Worm (Caenorhabditis elegans) whole organism, late embryonic: ENCODE data around the gene ogr-2.

Experiments used
- C08G9.2 ChIP-seq: sonication (generic microtip); optimal IDR thresholded peaks from 2 replicates; lab custom pipeline; 2016; ENCODE audit warnings: mild to moderate bottlenecking, missing genetic modification characterization, moderate library complexity, missing compliant biosample characterization
- T23F11.4 ChIP-seq: fragments of 200-800 bp; sonication (Bioruptor generic); optimal IDR thresholded peaks from 2 replicates; lab custom pipeline; 2018; ENCODE audit warnings: mild to moderate bottlenecking, missing genetic modification characterization, missing compliant biosample characterization
- Y22D7AL.16 ChIP-seq: sonication (generic microtip); optimal IDR thresholded peaks from 2 replicates; lab custom pipeline; 2016; ENCODE audit warnings: missing genetic modification characterization, missing compliant biosample characterization
- ceh-2 ChIP-seq: sonication (generic microtip); optimal IDR thresholded peaks from 2 replicates; lab custom pipeline; 2016; ENCODE audit warnings: missing genotype, missing genetic modification characterization, missing compliant biosample characterization
- ceh-22 ChIP-seq: sonication (generic microtip); optimal IDR thresholded peaks from 2 replicates; lab custom pipeline; 2017; ENCODE audit warnings: missing biosample characterization, missing genetic modification characterization
- ceh-31 ChIP-seq: sonication (generic microtip); optimal IDR thresholded peaks from 2 replicates; lab custom pipeline; 2016; ENCODE audit warnings: missing genetic modification characterization, missing compliant biosample characterization
- ceh-34 ChIP-seq: sonication (generic microtip); optimal IDR thresholded peaks from 2 replicates; lab custom pipeline; 2016; ENCODE audit warnings: mild to moderate bottlenecking, missing genetic modification characterization, missing compliant biosample characterization
- ceh-45 ChIP-seq: fragments of 200-800 bp; sonication (Bioruptor generic); IDR thresholded peaks from 2 replicates; pipeline ENCODE4 v1.3.6; 2022; ENCODE audit warnings: missing genetic modification reagents, missing genetic modification characterization, missing compliant biosample characterization
- ceh-48 ChIP-seq: sonication (generic microtip); optimal IDR thresholded peaks from 2 replicates; lab custom pipeline; 2016; ENCODE audit warnings: missing genetic modification characterization, inconsistent platforms, missing compliant biosample characterization
- ceh-6 ChIP-seq: fragments of 200-800 bp; sonication (Bioruptor generic); optimal IDR thresholded peaks from 2 replicates; lab custom pipeline; 2018; ENCODE audit warnings: mild to moderate bottlenecking, missing genetic modification characterization, missing compliant biosample characterization
- che-1 ChIP-seq: sonication (generic microtip); optimal IDR thresholded peaks from 2 replicates; lab custom pipeline; 2016; ENCODE audit warnings: mild to moderate bottlenecking, missing genetic modification characterization, missing compliant biosample characterization
- dve-1 ChIP-seq: sonication (generic microtip); optimal IDR thresholded peaks from 2 replicates; lab custom pipeline; 2017; ENCODE audit warnings: antibody characterized with exemption, mild to moderate bottlenecking, missing genetic modification characterization, missing compliant biosample characterization
- elt-2 ChIP-seq: sonication (generic microtip); optimal IDR thresholded peaks from 2 replicates; lab custom pipeline; 2016; ENCODE audit warnings: missing genetic modification reagents, missing genetic modification characterization, missing compliant biosample characterization
- elt-4 ChIP-seq: sonication (generic microtip); optimal IDR thresholded peaks from 2 replicates; lab custom pipeline; 2016; ENCODE audit warnings: missing genetic modification characterization, missing compliant biosample characterization
- ets-4 ChIP-seq: sonication (generic microtip); optimal IDR thresholded peaks from 2 replicates; lab custom pipeline; 2016; ENCODE audit warnings: missing genetic modification characterization, missing compliant biosample characterization
- fkh-10 ChIP-seq: fragments of 150-350 bp; optimal IDR thresholded peaks from 2 replicates; lab custom pipeline; 2014; ENCODE audit warnings: missing biosample characterization, missing genetic modification reagents, missing genetic modification characterization
- fkh-6 ChIP-seq: sonication (generic microtip); optimal IDR thresholded peaks from 2 replicates; lab custom pipeline; 2016; ENCODE audit warnings: missing genetic modification characterization, missing compliant biosample characterization
- gmeb-2 ChIP-seq: sonication (generic microtip); optimal IDR thresholded peaks from 2 replicates; lab custom pipeline; 2016; ENCODE audit warnings: missing genetic modification characterization, inconsistent platforms, missing compliant biosample characterization
- hlh-6 ChIP-seq: sonication (generic microtip); optimal IDR thresholded peaks from 2 replicates; lab custom pipeline; 2016; ENCODE audit warnings: missing genotype, missing genetic modification characterization, missing compliant biosample characterization
- hlh-8 ChIP-seq: sonication (generic microtip); optimal IDR thresholded peaks from 2 replicates; lab custom pipeline; 2016; ENCODE audit warnings: missing genotype, missing genetic modification characterization, missing compliant biosample characterization
- nfya-1 ChIP-seq: sonication (generic microtip); optimal IDR thresholded peaks from 2 replicates; lab custom pipeline; 2017; ENCODE audit warnings: missing genetic modification characterization, mild to moderate bottlenecking, missing compliant biosample characterization, antibody characterized with exemption, moderate library complexity
- nhr-11 ChIP-seq: fragments of 150-350 bp; optimal IDR thresholded peaks from 2 replicates; lab custom pipeline; 2014; ENCODE audit warnings: missing biosample characterization, missing genetic modification characterization
- nhr-232 ChIP-seq: sonication (generic microtip); optimal IDR thresholded peaks from 2 replicates; lab custom pipeline; 2016; ENCODE audit warnings: missing genetic modification characterization, missing compliant biosample characterization
- odd-2 ChIP-seq: sonication (generic microtip); optimal IDR thresholded peaks from 2 replicates; lab custom pipeline; 2017; ENCODE audit warnings: antibody characterized with exemption, mild to moderate bottlenecking, missing genetic modification characterization, missing compliant biosample characterization
- pag-3 ChIP-seq: sonication (generic microtip); optimal IDR thresholded peaks from 2 replicates; lab custom pipeline; 2016; ENCODE audit warnings: missing compliant biosample characterization, missing genetic modification characterization, borderline replicate concordance
- pha-2 ChIP-seq: sonication (generic microtip); optimal IDR thresholded peaks from 2 replicates; lab custom pipeline; 2017; ENCODE audit warnings: mild to moderate bottlenecking, missing genetic modification characterization, missing compliant biosample characterization
- pha-4 ChIP-seq: fragments of 150-350 bp; optimal IDR thresholded peaks from 2 replicates; lab custom pipeline; 2018; ENCODE audit warnings: missing biosample characterization, missing genetic modification reagents, missing genetic modification characterization
- ref-2 ChIP-seq: sonication (generic microtip); optimal IDR thresholded peaks from 2 replicates; lab custom pipeline; 2016; ENCODE audit warnings: missing genetic modification characterization, missing compliant biosample characterization
- rnt-1 ChIP-seq: sonication (generic microtip); optimal IDR thresholded peaks from 2 replicates; lab custom pipeline; 2016; ENCODE audit warnings: missing genetic modification characterization, missing compliant biosample characterization
- sdc-2 ChIP-seq: sonication (generic microtip); optimal IDR thresholded peaks from 2 replicates; lab custom pipeline; 2016; ENCODE audit warnings: missing genotype, missing genetic modification characterization, missing compliant biosample characterization
- sox-4 ChIP-seq: sonication (generic microtip); optimal IDR thresholded peaks from 2 replicates; lab custom pipeline; 2017; ENCODE audit warnings: mild to moderate bottlenecking, missing genetic modification characterization, inconsistent platforms, missing compliant biosample characterization
- syd-9 ChIP-seq: sonication (generic microtip); optimal IDR thresholded peaks from 2 replicates; lab custom pipeline; 2016; ENCODE audit warnings: mild to moderate bottlenecking, missing genetic modification characterization, moderate library complexity, missing compliant biosample characterization
- tbx-2 ChIP-seq: sonication (generic microtip); optimal IDR thresholded peaks from 2 replicates; lab custom pipeline; 2016; ENCODE audit warnings: missing genetic modification characterization, missing compliant biosample characterization
- ttx-3 ChIP-seq: sonication (generic microtip); optimal IDR thresholded peaks from 2 replicates; lab custom pipeline; 2016; ENCODE audit warnings: missing genetic modification reagents, missing genetic modification characterization, missing compliant biosample characterization
- unc-42 ChIP-seq: sonication (generic microtip); optimal IDR thresholded peaks from 2 replicates; lab custom pipeline; 2016; ENCODE audit warnings: missing genotype, missing genetic modification characterization, missing compliant biosample characterization
- unc-86 ChIP-seq: sonication (generic microtip); optimal IDR thresholded peaks from 2 replicates; lab custom pipeline; 2016; ENCODE audit warnings: missing genetic modification characterization, missing compliant biosample characterization
- zip-5 ChIP-seq: sonication (generic microtip); optimal IDR thresholded peaks from 2 replicates; lab custom pipeline; 2016; ENCODE audit warnings: missing genetic modification characterization, missing compliant biosample characterization

ogr-2 gene

ce11 chrII:10065472-10065871, 24.5 kb downstream of the ogr-2 start:
- TF ChIP-seq nhr-232 (tag; lab: Kevin White, UChicago) (no peak), sdc-2 (tag; lab: Kevin White, UChicago) (no peak), pag-3 (tag; lab: Kevin White, UChicago) (no peak), nfya-1 (tag; lab: Kevin White, UChicago) (peak; percentile 11), fkh-10 (GFP tag; lab: Kevin White, UChicago) (no peak), unc-86 (tag; lab: Kevin White, UChicago) (no peak), ceh-6 (GFP tag; lab: Kevin White, UChicago) (peak; percentile 42), tbx-2 (tag; lab: Kevin White, UChicago) (peak; percentile 4), ets-4 (tag; lab: Kevin White, UChicago) (no peak), gmeb-2 (tag; lab: Kevin White, UChicago) (no peak), pha-4 (tag; lab: Kevin White, UChicago) (no peak), ceh-2 (tag; lab: Kevin White, UChicago) (no peak), odd-2 (tag; lab: Kevin White, UChicago) (no peak), syd-9 (no peak), sox-4 (tag; lab: Kevin White, UChicago) (no peak), elt-4 (tag; lab: Kevin White, UChicago) (no peak)

ce11 chrII:10067817-10068216, 26.9 kb downstream of the ogr-2 start, which contains the start of gene die-1:
Gene die-1, minus strand, starts transcription at chrII:10067917.
- TF ChIP-seq fkh-6 (no peak), Y22D7AL.16 (tag; lab: Kevin White, UChicago) (no peak), syd-9 (no peak), che-1 (tag; lab: Kevin White, UChicago) (no peak), sox-4 (tag; lab: Kevin White, UChicago) (no peak), C08G9.2 (tag; lab: Kevin White, UChicago) (no peak), ceh-48 (tag; lab: Kevin White, UChicago) (no peak), hlh-8 (tag; lab: Kevin White, UChicago) (no peak), nhr-11 (no peak), rnt-1 (tag; lab: Kevin White, UChicago) (no peak), unc-42 (tag; lab: Kevin White, UChicago) (no peak), hlh-6 (tag; lab: Kevin White, UChicago) (no peak), ttx-3 (no peak), ceh-34 (tag; lab: Kevin White, UChicago) (no peak)

ce11 chrII:10073986-10074385, 33.1 kb downstream of the ogr-2 start:
- TF ChIP-seq ceh-22 (tag; lab: Kevin White, UChicago) (no peak), C08G9.2 (tag; lab: Kevin White, UChicago) (no peak), ceh-45 (no peak), unc-42 (tag; lab: Kevin White, UChicago) (no peak), elt-2 (no peak), nhr-11 (no peak), dve-1 (no peak), zip-5 (tag; lab: Kevin White, UChicago) (no peak), T23F11.4 (GFP tag; lab: Kevin White, UChicago) (no peak), ceh-31 (no peak), unc-86 (tag; lab: Kevin White, UChicago) (no peak)

ce11 chrII:10075794-10076193, 34.9 kb downstream of the ogr-2 start:
- TF ChIP-seq ref-2 (tag; lab: Kevin White, UChicago) = peak; percentile 4
- TF ChIP-seq ceh-34 (tag; lab: Kevin White, UChicago) = no peak
- no peak for TF ChIP-seq ets-4 (tag; lab: Kevin White, UChicago)
- TF ChIP-seq pha-2 (tag; lab: Kevin White, UChicago) = no peak
- peak; percentile 9 for TF ChIP-seq elt-2
- TF ChIP-seq tbx-2 (tag; lab: Kevin White, UChicago) = peak; percentile 36
